Worm (Caenorhabditis elegans) whole organism, L4 larva: Measurements from ENCODE around the gene T09F5.20.

Experiments used
- F37D6.2 ChIP-seq: sonication (generic microtip); optimal IDR thresholded peaks from 2 replicates; lab custom pipeline; 2016; ENCODE audit warnings: mild to moderate bottlenecking, missing genetic modification characterization, missing compliant biosample characterization
- F44E2.7 ChIP-seq: fragments of 200-800 bp; sonication (Bioruptor generic); IDR thresholded peaks from 2 replicates; pipeline ENCODE4 v2.1.2; 2022; ENCODE audit warnings: missing genetic modification characterization, missing compliant biosample characterization
- F49E8.2 ChIP-seq: sonication (generic microtip); optimal IDR thresholded peaks from 2 replicates; lab custom pipeline; 2016; ENCODE audit warnings: missing compliant biosample characterization, mild to moderate bottlenecking, missing genetic modification characterization, borderline replicate concordance
- Y5F2A.4 ChIP-seq: fragments of 200-800 bp; sonication (Bioruptor generic); optimal IDR thresholded peaks from 2 replicates; lab custom pipeline; 2018; ENCODE audit warnings: mild to moderate bottlenecking, missing genetic modification characterization, missing compliant biosample characterization
- aha-1 ChIP-seq: fragments of 150-350 bp; peaks from one replicate; lab custom pipeline; 2014; ENCODE audit warnings: missing biosample characterization, missing genetic modification characterization
- aly-2 ChIP-seq: sonication (generic microtip); optimal IDR thresholded peaks from 2 replicates; lab custom pipeline; 2018; ENCODE audit warnings: missing biosample characterization, missing genetic modification characterization
- arid-1 ChIP-seq: fragments of 200-800 bp; sonication (Bioruptor generic); conservative IDR thresholded peaks from 2 replicates; pipeline ENCODE4 v1.3.6; 2022; ENCODE audit warnings: missing genetic modification reagents, missing genetic modification characterization, missing compliant biosample characterization
- ceh-82 ChIP-seq: sonication (generic microtip); optimal IDR thresholded peaks from 2 replicates; lab custom pipeline; 2017; ENCODE audit warnings: missing biosample characterization, missing genetic modification characterization
- ces-1 ChIP-seq: fragments of 150-350 bp; sonication (generic microtip); optimal IDR thresholded peaks from 4 replicates; lab custom pipeline; 2014; ENCODE audit warnings: missing biosample characterization, missing genetic modification reagents, missing genetic modification characterization
- ctbp-1 ChIP-seq: fragments of 200-800 bp; sonication (Bioruptor generic); IDR thresholded peaks from 2 replicates; pipeline ENCODE4 v1.3.6; 2022; ENCODE audit warnings: missing genetic modification reagents, missing genetic modification characterization, missing compliant biosample characterization
- daf-16 ChIP-seq, 3 experiments: sonication (generic microtip); optimal IDR thresholded peaks; 2 replicates each; lab custom pipeline; 2016 to 2017; ENCODE audit warnings: missing genetic modification characterization in 3 of 3, missing genetic modification reagents in 3 of 3, mild to moderate bottlenecking in 2 of 3, missing compliant biosample characterization in 2 of 3, missing biosample characterization in 1 of 3, moderate library complexity in 1 of 3
- daf-19 ChIP-seq: fragments of 200-800 bp; sonication (Bioruptor generic); conservative IDR thresholded peaks from 2 replicates; pipeline ENCODE4 v1.3.6; 2022; ENCODE audit warnings: missing genetic modification characterization, missing compliant biosample characterization
- dmd-6 ChIP-seq: fragments of 200-800 bp; sonication (Bioruptor generic); IDR thresholded peaks from 2 replicates; pipeline ENCODE4 v1.3.6; 2022; ENCODE audit warnings: missing genetic modification reagents, missing genetic modification characterization, missing compliant biosample characterization
- duxl-1 ChIP-seq: sonication (generic microtip); optimal IDR thresholded peaks from 2 replicates; lab custom pipeline; 2016; ENCODE audit warnings: mild to moderate bottlenecking, missing genetic modification characterization, moderate library complexity, missing compliant biosample characterization; ENCODE audit not compliant: poor library complexity
- fkh-10 ChIP-seq: fragments of 150-350 bp; optimal IDR thresholded peaks from 2 replicates; lab custom pipeline; 2014; ENCODE audit warnings: missing biosample characterization, missing genetic modification reagents, missing genetic modification characterization
- hlh-11 ChIP-seq: fragments of 200-800 bp; sonication (Bioruptor generic); optimal IDR thresholded peaks from 2 replicates; lab custom pipeline; 2018; ENCODE audit warnings: mild to moderate bottlenecking, missing genetic modification characterization, missing compliant biosample characterization
- hlh-30 ChIP-seq: sonication (generic microtip); optimal IDR thresholded peaks from 2 replicates; lab custom pipeline; 2017; ENCODE audit warnings: antibody characterized with exemption, mild to moderate bottlenecking, missing genetic modification characterization, missing compliant biosample characterization; ENCODE audit not compliant: insufficient read depth
- hmg-1.1 ChIP-seq: fragments of 200-800 bp; sonication (Bioruptor generic); IDR thresholded peaks from 2 replicates; pipeline ENCODE4 v1.3.6; 2022; ENCODE audit warnings: missing genetic modification reagents, missing genetic modification characterization, missing compliant biosample characterization
- lim-7 ChIP-seq: fragments of 200-800 bp; sonication (Bioruptor generic); IDR thresholded peaks from 2 replicates; pipeline ENCODE4 v1.3.6; 2022; ENCODE audit warnings: missing genetic modification characterization, missing compliant biosample characterization
- lin-1 ChIP-seq: fragments of 200-800 bp; sonication (Bioruptor generic); IDR thresholded peaks from 2 replicates; pipeline ENCODE4 v1.3.6; 2022; ENCODE audit warnings: missing genetic modification reagents, missing genetic modification characterization, missing compliant biosample characterization
- lin-13 ChIP-seq: fragments of 150-350 bp; optimal IDR thresholded peaks from 2 replicates; lab custom pipeline; 2014; ENCODE audit warnings: missing biosample characterization, missing genetic modification reagents, missing genetic modification characterization
- lin-29 ChIP-seq: fragments of 200-800 bp; sonication (Bioruptor generic); IDR thresholded peaks from 2 replicates; pipeline ENCODE4 v1.3.6; 2022; ENCODE audit warnings: missing genetic modification reagents, missing genetic modification characterization, missing compliant biosample characterization
- lsy-2 ChIP-seq, 2 experiments: fragments of 150-350 bp in 1 of 2; sonication (generic microtip) in 1 of 2; optimal IDR thresholded peaks; 2 replicates each; lab custom pipeline; 2014 to 2017; ENCODE audit warnings: missing biosample characterization in 2 of 2, missing genetic modification characterization in 2 of 2
- mdt-29 ChIP-seq: fragments of 200-800 bp; sonication (Bioruptor generic); IDR thresholded peaks from 2 replicates; pipeline ENCODE4 v1.3.6; 2022; ENCODE audit warnings: missing genetic modification reagents, missing genetic modification characterization, missing compliant biosample characterization
- nhr-111 ChIP-seq: fragments of 200-800 bp; sonication (Bioruptor generic); optimal IDR thresholded peaks from 2 replicates; lab custom pipeline; 2018; ENCODE audit warnings: mild to moderate bottlenecking, missing genetic modification characterization, missing compliant biosample characterization
- nhr-237 ChIP-seq: sonication (generic microtip); optimal IDR thresholded peaks from 2 replicates; lab custom pipeline; 2017; ENCODE audit warnings: missing biosample characterization, missing genetic modification characterization
- nhr-25 ChIP-seq: sonication (generic microtip); optimal IDR thresholded peaks from 2 replicates; lab custom pipeline; 2017; ENCODE audit warnings: missing genetic modification characterization, mild to moderate bottlenecking, missing compliant biosample characterization, antibody characterized with exemption, moderate library complexity, borderline replicate concordance; ENCODE audit not compliant: insufficient read depth
- nhr-48 ChIP-seq: sonication (generic microtip); optimal IDR thresholded peaks from 2 replicates; lab custom pipeline; 2016; ENCODE audit warnings: mild to moderate bottlenecking, missing genetic modification characterization, missing compliant biosample characterization
- pha-4 ChIP-seq, 2 experiments: fragments of 150-350 bp in 1 of 2; fragments of 200-800 bp in 1 of 2; sonication (Bioruptor generic) in 1 of 2; IDR thresholded peaks in 1 of 2; optimal IDR thresholded peaks in 1 of 2; 2 replicates each; pipeline versions ENCODE4 v1.3.6 to Lab custom; 2014 to 2022; ENCODE audit warnings: missing genetic modification characterization in 2 of 2, missing genetic modification reagents in 2 of 2, missing biosample characterization in 1 of 2, missing compliant biosample characterization in 1 of 2
- rbr-2 ChIP-seq: sonication (generic microtip); optimal IDR thresholded peaks from 2 replicates; lab custom pipeline; 2016; ENCODE audit warnings: missing genotype, missing genetic modification characterization, missing compliant biosample characterization
- set-16 ChIP-seq: fragments of 200-800 bp; sonication (Bioruptor generic); IDR thresholded peaks from 2 replicates; pipeline ENCODE4 v1.3.6; 2022; ENCODE audit warnings: missing genetic modification reagents, missing genetic modification characterization, missing compliant biosample characterization
- spr-1 ChIP-seq: sonication (generic microtip); optimal IDR thresholded peaks from 2 replicates; lab custom pipeline; 2016; ENCODE audit warnings: mild to moderate bottlenecking, missing genetic modification characterization, missing compliant biosample characterization
- unc-39 ChIP-seq: sonication (generic microtip); optimal IDR thresholded peaks from 2 replicates; lab custom pipeline; 2017; ENCODE audit warnings: missing biosample characterization, missing genetic modification characterization
- vab-7 ChIP-seq: fragments of 200-800 bp; sonication (Bioruptor generic); IDR thresholded peaks from 2 replicates; pipeline ENCODE4 v1.3.6; 2022; ENCODE audit warnings: missing genetic modification reagents, missing genetic modification characterization, missing compliant biosample characterization
- zfp-3 ChIP-seq: fragments of 200-800 bp; sonication (Bioruptor generic); conservative IDR thresholded peaks from 2 replicates; pipeline ENCODE4 v1.3.6; 2022; ENCODE audit warnings: missing genetic modification reagents, missing genetic modification characterization, missing compliant biosample characterization
- ztf-11 ChIP-seq: fragments of 150-350 bp; optimal IDR thresholded peaks from 2 replicates; lab custom pipeline; 2014; ENCODE audit warnings: missing biosample characterization, missing genetic modification characterization
- ztf-7 ChIP-seq: fragments of 150-350 bp; optimal IDR thresholded peaks from 2 replicates; lab custom pipeline; 2014; ENCODE audit warnings: missing biosample characterization, missing genetic modification characterization

The T09F5.20 gene

DNA sequence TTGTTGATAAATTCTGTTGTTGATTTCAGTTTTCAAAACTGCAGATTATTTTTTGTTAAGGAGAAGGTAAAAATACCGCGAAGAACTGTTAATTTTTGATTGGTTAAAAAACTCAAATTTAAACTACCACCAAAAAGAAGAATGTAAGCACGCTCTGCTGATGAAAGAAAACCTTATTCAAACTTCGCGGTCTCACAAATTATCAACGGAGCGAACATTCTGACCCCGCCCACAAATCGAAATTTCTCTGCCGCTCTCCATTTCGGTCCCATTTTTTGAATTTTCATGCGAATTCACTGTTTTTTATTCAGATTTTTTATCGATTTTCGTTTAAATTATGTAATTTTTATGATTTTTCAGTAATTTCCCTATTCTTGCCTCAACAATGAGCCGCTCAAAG lies 41.9 kb upstream of the T09F5.20 start, which contains the start of gene cyn-3 (continued):
- TF ChIP-seq F44E2.7 (GFP tag; lab: Robert Waterston, UW) (no peak), ctbp-1 (peak; percentile 67), daf-19 (GFP tag; lab: Robert Waterston, UW) (no peak), unc-39 (tag; lab: Kevin White, UChicago) (no peak), dmd-6 (GFP tag; lab: Robert Waterston, UW) (peak; percentile 66), nhr-237 (tag; lab: Kevin White, UChicago) (no peak), nhr-111 (GFP tag; lab: Kevin White, UChicago) (no peak), pha-4 (GFP tag; IDR thresholded peaks at IDR 0.05; lab: Robert Waterston, UW) (0 out of 2 replicates have a peak, but pooled peaks have one; percentile 44), pha-4 (tag; optimal IDR thresholded peaks at IDR 0.05; lab: Kevin White, UChicago) (peak; percentile 71), hlh-11 (tag; lab: Kevin White, UChicago) (peak; percentile 73), ces-1 (no peak), lim-7 (GFP tag; lab: Robert Waterston, UW) (no peak), spr-1 (tag; lab: Kevin White, UChicago) (no peak), daf-16 (GFP tag; optimal IDR thresholded peaks at IDR 0.05; lab: Kevin White, UChicago) (peak in 1 of 2 experiments; percentile 35), daf-16 (tag; optimal IDR thresholded peaks at IDR 0.05; lab: Kevin White, UChicago) (peak; percentile 65), lin-29 (GFP tag; lab: Robert Waterston, UW) (no peak), F49E8.2 (tag; lab: Kevin White, UChicago) (no peak), hlh-30 (tag; lab: Kevin White, UChicago) (peak; percentile 79), Y5F2A.4 (no peak), ztf-7 (tag; lab: Kevin White, UChicago) (peak; percentile 63), set-16 (GFP tag; lab: Robert Waterston, UW) (no peak), fkh-10 (GFP tag; lab: Kevin White, UChicago) (peak; percentile 81), vab-7 (no peak), aly-2 (no peak), nhr-25 (peak; percentile 28), arid-1 (GFP tag; lab: Robert Waterston, UW) (peak; percentile 71), mdt-29 (GFP tag; lab: Robert Waterston, UW) (0 out of 2 replicates have a peak, but pooled peaks have one; percentile 20), hmg-1.1 (peak; percentile 55), lin-1 (GFP tag; lab: Robert Waterston, UW) (no peak), ceh-82 (tag; lab: Kevin White, UChicago) (no peak), F37D6.2 (tag; lab: Kevin White, UChicago) (peak; percentile 45), aha-1 (tag; lab: Kevin White, UChicago) (peak; percentile 18), lsy-2 (tag; optimal IDR thresholded peaks at IDR 0.05; lab: Kevin White, UChicago) (peak; percentile 32 to 94), duxl-1 (peak; percentile 51), nhr-48 (tag; lab: Kevin White, UChicago) (peak; percentile 9), zfp-3 (GFP tag; lab: Robert Waterston, UW) (no peak), lin-13 (GFP tag; lab: Kevin White, UChicago) (no peak), ztf-11 (tag; lab: Kevin White, UChicago) (no peak), rbr-2 (tag; lab: Kevin White, UChicago) (peak; percentile 81)
